Worm (Caenorhabditis elegans) whole organism, L2 larva: Measurements from ENCODE around the gene F55B11.7.
"Not testable (repeated sequence)": the region's sequence is repeated elsewhere in the genome, so short reads cannot be mapped to it uniquely, and the experiment has no call there.

ENCODE experiments used
- C34F6.9 ChIP-seq: fragments of 150-350 bp; optimal IDR thresholded peaks from 2 replicates; lab custom pipeline; 2014; ENCODE audit warnings: missing biosample characterization, missing genetic modification characterization
- F13H6.1 ChIP-seq: sonication (generic microtip); optimal IDR thresholded peaks from 2 replicates; lab custom pipeline; 2016; ENCODE audit warnings: missing genetic modification characterization, missing compliant biosample characterization
- R02D3.7 ChIP-seq: fragments of 150-350 bp; optimal IDR thresholded peaks from 2 replicates; lab custom pipeline; 2014; ENCODE audit warnings: missing biosample characterization, missing genetic modification characterization
- Y55F3AM.14 ChIP-seq: fragments of 200-800 bp; sonication (Bioruptor generic); optimal IDR thresholded peaks from 2 replicates; lab custom pipeline; 2018; ENCODE audit warnings: mild to moderate bottlenecking, missing genetic modification characterization, missing compliant biosample characterization
- aly-2 ChIP-seq: fragments of 150-350 bp; optimal IDR thresholded peaks from 2 replicates; lab custom pipeline; 2014; ENCODE audit warnings: missing biosample characterization, missing genetic modification characterization
- crh-2 ChIP-seq: sonication (generic microtip); optimal IDR thresholded peaks from 2 replicates; lab custom pipeline; 2017; ENCODE audit warnings: missing biosample characterization, missing genetic modification characterization
- egl-27 ChIP-seq: sonication (generic microtip); optimal IDR thresholded peaks from 3 replicates; lab custom pipeline; 2017; ENCODE audit warnings: missing biosample characterization, missing genetic modification reagents, missing genetic modification characterization
- elt-1 ChIP-seq: fragments of 150-350 bp; optimal IDR thresholded peaks from 2 replicates; lab custom pipeline; 2014; ENCODE audit warnings: missing biosample characterization, missing genetic modification characterization
- gmeb-1 ChIP-seq: fragments of 150-350 bp; optimal IDR thresholded peaks from 2 replicates; lab custom pipeline; 2014; ENCODE audit warnings: missing biosample characterization, missing genetic modification characterization
- lin-11 ChIP-seq: fragments of 150-350 bp; sonication (generic microtip); optimal IDR thresholded peaks from 2 replicates; lab custom pipeline; 2014; ENCODE audit warnings: missing biosample characterization, missing genetic modification characterization, inconsistent platforms, mixed read lengths
- lin-13 ChIP-seq: fragments of 150-350 bp; optimal IDR thresholded peaks from 2 replicates; lab custom pipeline; 2014; ENCODE audit warnings: missing biosample characterization, missing genetic modification reagents, missing genetic modification characterization
- lsy-2 ChIP-seq, 2 experiments: fragments of 150-350 bp in 1 of 2; sonication (generic microtip) in 1 of 2; optimal IDR thresholded peaks; 2 replicates each; lab custom pipeline; 2014 to 2017; ENCODE audit warnings: missing biosample characterization in 2 of 2, missing genetic modification characterization in 2 of 2
- mab-5 ChIP-seq: fragments of 150-350 bp; optimal IDR thresholded peaks from 2 replicates; lab custom pipeline; 2014; ENCODE audit warnings: missing biosample characterization, missing genetic modification characterization
- mdl-1 ChIP-seq, 2 experiments: fragments of 150-350 bp in 1 of 2; sonication (generic microtip) in 1 of 2; optimal IDR thresholded peaks; 2 replicates each; lab custom pipeline; 2017; ENCODE audit warnings: missing biosample characterization in 2 of 2, missing genetic modification characterization in 2 of 2
- nhr-10 ChIP-seq: sonication (generic microtip); optimal IDR thresholded peaks from 2 replicates; lab custom pipeline; 2017; ENCODE audit warnings: missing biosample characterization, missing genetic modification characterization
- nhr-129 ChIP-seq: fragments of 150-350 bp; optimal IDR thresholded peaks from 2 replicates; lab custom pipeline; 2014; ENCODE audit warnings: missing biosample characterization, missing genetic modification characterization
- nhr-21 ChIP-seq: fragments of 150-350 bp; optimal IDR thresholded peaks from 2 replicates; lab custom pipeline; 2014; ENCODE audit warnings: missing biosample characterization, missing genetic modification characterization
- nhr-23 ChIP-seq: fragments of 150-350 bp; optimal IDR thresholded peaks from 2 replicates; lab custom pipeline; 2014; ENCODE audit warnings: missing biosample characterization, missing genetic modification reagents, missing genetic modification characterization
- nhr-237 ChIP-seq: fragments of 150-350 bp; optimal IDR thresholded peaks from 2 replicates; lab custom pipeline; 2014; ENCODE audit warnings: missing biosample characterization, missing genetic modification characterization
- sma-9 ChIP-seq, 2 experiments: fragments of 150-350 bp in 1 of 2; sonication (generic microtip) in 1 of 2; optimal IDR thresholded peaks; 2 replicates each; lab custom pipeline; 2014 to 2016; ENCODE audit warnings: missing genetic modification characterization in 2 of 2, mild to moderate bottlenecking in 1 of 2, missing biosample characterization in 1 of 2, missing compliant biosample characterization in 1 of 2, missing genetic modification reagents in 1 of 2, moderate library complexity in 1 of 2
- unc-39 ChIP-seq: fragments of 150-350 bp; optimal IDR thresholded peaks from 2 replicates; lab custom pipeline; 2014; ENCODE audit warnings: missing biosample characterization, missing genetic modification characterization
- unc-55 ChIP-seq: fragments of 150-350 bp; sonication (generic microtip); optimal IDR thresholded peaks from 3 replicates; lab custom pipeline; 2014; ENCODE audit warnings: missing biosample characterization, missing genetic modification reagents, missing genetic modification characterization
- zag-1 ChIP-seq: fragments of 150-350 bp; optimal IDR thresholded peaks from 2 replicates; lab custom pipeline; 2014; ENCODE audit warnings: missing biosample characterization, missing genetic modification characterization
- ztf-1 ChIP-seq: fragments of 200-800 bp; sonication (Bioruptor generic); conservative IDR thresholded peaks from 2 replicates; pipeline ENCODE4 v1.3.6; 2022; ENCODE audit warnings: missing genetic modification characterization, missing compliant biosample characterization
- ztf-11 ChIP-seq: sonication (generic microtip); optimal IDR thresholded peaks from 2 replicates; lab custom pipeline; 2017; ENCODE audit warnings: missing biosample characterization, missing genetic modification characterization

The F55B11.7 gene

ce11 chrIV:14377267-14377814 lies 44.5 kb downstream of the F55B11.7 start:
- TF ChIP-seq ztf-11 (tag; lab: Kevin White, UChicago) (no peak), nhr-237 (tag; lab: Kevin White, UChicago) (no peak), egl-27 (tag; lab: Kevin White, UChicago) (no peak), nhr-10 (tag; lab: Kevin White, UChicago) (no peak), nhr-21 (tag; lab: Kevin White, UChicago) (no peak), unc-39 (no peak), nhr-23 (tag; lab: Kevin White, UChicago) (no peak)

DNA sequence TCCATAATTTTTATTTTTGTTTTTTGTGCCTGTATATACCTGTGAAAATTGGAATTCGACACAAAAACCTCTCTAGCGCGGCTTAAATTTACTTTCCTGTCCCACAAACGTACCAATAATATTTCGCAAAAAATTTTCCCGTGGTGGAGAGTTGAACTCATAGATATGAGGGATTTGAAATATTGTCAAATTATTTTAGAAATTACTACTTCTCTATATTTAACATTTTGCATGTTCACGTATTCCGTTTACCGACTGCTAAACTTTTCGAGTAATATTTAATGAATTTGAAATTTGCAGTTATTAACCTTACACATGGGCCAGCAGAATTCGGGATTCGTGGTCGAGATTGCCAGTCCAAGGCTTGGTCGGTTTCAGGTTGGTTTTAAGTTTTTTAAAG lies 48.0 kb downstream of the F55B11.7 start, which contains the start of gene Y67A10A.7:
Y67A10A.7 (plus strand) TSS at position 301 of the 400 bp plus-strand sequence.
- TF ChIP-seq aly-2 (tag; lab: Kevin White, UChicago); lsy-2 (tag; optimal IDR thresholded peaks at IDR 0.05; lab: Kevin White, UChicago); gmeb-1 (tag; lab: Kevin White, UChicago): not testable (repeated sequence)

DNA sequence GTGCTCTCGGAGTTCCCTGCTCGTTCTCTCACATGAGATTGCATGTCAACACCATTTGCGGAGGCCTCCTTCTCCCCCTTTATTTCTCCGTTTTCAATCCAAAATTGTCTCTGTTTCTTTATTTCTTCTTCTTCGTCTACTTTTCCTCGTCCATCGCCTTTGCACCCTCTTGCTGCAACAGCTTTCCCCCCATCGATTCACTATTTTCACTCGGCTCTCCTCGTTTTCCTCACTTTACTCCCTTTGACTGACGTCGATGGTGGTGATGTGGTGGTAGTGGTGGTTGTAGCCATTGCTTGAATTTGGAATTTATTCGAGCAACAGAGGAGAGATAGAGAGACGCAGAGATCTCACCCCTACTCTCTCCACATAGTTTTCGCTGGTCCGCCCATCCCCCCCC lies 50.2 kb downstream of the F55B11.7 start:
- no peak for TF ChIP-seq ztf-1 (GFP tag; lab: Robert Waterston, UW)
- TF ChIP-seq mdl-1 (tag; optimal IDR thresholded peaks at IDR 0.05; lab: Kevin White, UChicago) = peak in 1 of 2 experiments; percentile 32
- TF ChIP-seq gmeb-1 (tag; lab: Kevin White, UChicago) = no peak
- TF ChIP-seq zag-1 (tag; lab: Kevin White, UChicago) = peak; percentile 92
- TF ChIP-seq nhr-129 = peak; percentile 93
- no peak for TF ChIP-seq R02D3.7 (tag; lab: Kevin White, UChicago)
- peak; percentile 68 for TF ChIP-seq crh-2
- peak; percentile 79 for TF ChIP-seq C34F6.9 (tag; lab: Kevin White, UChicago)
- TF ChIP-seq egl-27 (tag; lab: Kevin White, UChicago) = peak; percentile 43
- no peak for TF ChIP-seq elt-1 (tag; lab: Kevin White, UChicago)
- peak; percentile 63 for TF ChIP-seq Y55F3AM.14 (GFP tag; lab: Kevin White, UChicago)
- TF ChIP-seq sma-9 (GFP tag; optimal IDR thresholded peaks at IDR 0.05; lab: Kevin White, UChicago) = peak; percentile 4
- no peak for TF ChIP-seq sma-9 (tag; optimal IDR thresholded peaks at IDR 0.05; lab: Kevin White, UChicago)
- TF ChIP-seq lin-13 = peak; percentile 17
- peak; percentile 83 for TF ChIP-seq unc-55 (GFP tag; lab: Kevin White, UChicago)
- peak in 1 of 2 experiments; percentile 62 for TF ChIP-seq lsy-2 (tag; optimal IDR thresholded peaks at IDR 0.05; lab: Kevin White, UChicago)
- no peak for TF ChIP-seq nhr-10 (tag; lab: Kevin White, UChicago)
- peak; percentile 53 for TF ChIP-seq mab-5
- TF ChIP-seq F13H6.1 (tag; lab: Kevin White, UChicago) = peak; percentile 73
- TF ChIP-seq lin-11 (tag; lab: Kevin White, UChicago) = peak; percentile 61
- TF ChIP-seq, all 48 proteins: peak for 14
